Fruit fly (Drosophila melanogaster): ENCODE measurements around the gene Nmd3.
A peak's percentile ranks its signal among the peaks of the same experiment; 100 is the strongest.

The Nmd3 gene

DNA sequence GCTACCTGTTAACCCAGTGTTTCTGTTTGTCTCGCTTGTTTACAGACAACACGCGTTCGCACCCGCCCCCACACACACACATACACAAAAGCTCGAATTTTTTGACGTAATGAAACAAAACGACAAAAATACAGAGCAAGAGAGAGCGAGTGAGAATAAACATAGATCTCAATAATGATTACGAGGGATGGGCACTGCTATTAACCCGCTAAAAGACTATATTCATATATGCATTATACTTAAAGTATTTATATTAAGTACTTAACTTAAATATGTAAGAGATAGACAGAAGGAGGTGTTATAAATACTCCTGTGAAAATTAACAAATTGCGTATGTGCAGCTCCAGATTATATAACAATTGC is 42.6 kb downstream of the Nmd3 start (continued):
- TF ChIP-seq nau (GFP tag; optimal IDR thresholded peaks at IDR 0.05) (peak; percentile 62), fd3F (GFP tag; optimal IDR thresholded peaks at IDR 0.05) (peak; percentile 25), ase (GFP tag; IDR thresholded peaks at IDR 0.05) (no peak; the same call in 2 of the 3 replicates), dpn (GFP tag; optimal IDR thresholded peaks at IDR 0.05) (peak in 1 of 2 experiments; percentile 11), cas (GFP tag; IDR thresholded peaks at IDR 0.05) (no peak), CG7271 (tag; optimal IDR thresholded peaks at IDR 0.05) (no peak), Oli (tag; optimal IDR thresholded peaks at IDR 0.05) (peak; percentile 45), CG15601 (tag; optimal IDR thresholded peaks at IDR 0.05) (peak; percentile 20), CG6272 (GFP tag; IDR thresholded peaks at IDR 0.05) (no peak), CG11085 (GFP tag; IDR thresholded peaks at IDR 0.05) (0 out of 2 replicates have a peak, but pooled peaks have one; percentile 15), CG10431 (GFP tag; optimal IDR thresholded peaks at IDR 0.05) (peak; percentile 56), dati (GFP tag; IDR thresholded peaks at IDR 0.05) (no peak), HHEX (GFP tag; optimal IDR thresholded peaks at IDR 0.05) (peak; percentile 57), CG18476 (GFP tag; optimal IDR thresholded peaks at IDR 0.05) (no peak), Sry-β (GFP tag; optimal IDR thresholded peaks at IDR 0.05) (no peak), chm (GFP tag; IDR thresholded peaks at IDR 0.05) (peak; percentile 75; the same call in 1 of the 2 replicates), MBD-R2 (GFP tag; IDR thresholded peaks at IDR 0.05) (peak; percentile 16; the same call in 1 of the 2 replicates), ems (GFP tag; optimal IDR thresholded peaks at IDR 0.05) (no peak), CHES-1-like (GFP tag; optimal IDR thresholded peaks at IDR 0.05) (peak; percentile 29), CG30020 (tag; optimal IDR thresholded peaks at IDR 0.05) (no peak), CG11723 (GFP tag; optimal IDR thresholded peaks at IDR 0.05) (peak; percentile 48), Ets97D (GFP tag; optimal IDR thresholded peaks at IDR 0.05) (no peak), pita (GFP tag; optimal IDR thresholded peaks at IDR 0.05) (no peak), CG10654 (GFP tag; optimal IDR thresholded peaks at IDR 0.05) (peak; percentile 25), PHDP (tag; optimal IDR thresholded peaks at IDR 0.05) (peak; percentile 54), CG15269 (tag; optimal IDR thresholded peaks at IDR 0.05) (peak; percentile 62), CG8478 (optimal IDR thresholded peaks at IDR 0.05) (no peak), rib (GFP tag; IDR thresholded peaks at IDR 0.05) (no peak), CoRest (tag; optimal IDR thresholded peaks at IDR 0.05) (peak; percentile 50), Elba2 (GFP tag; optimal IDR thresholded peaks at IDR 0.05) (no peak), CG5180 (GFP tag; optimal IDR thresholded peaks at IDR 0.05) (peak; percentile 30), Hr78 (GFP tag; optimal IDR thresholded peaks at IDR 0.05) (peak in 1 of 2 experiments; percentile 15), Doc3 (GFP tag; IDR thresholded peaks at IDR 0.05; ENCODE audit: partially characterized antibody) (no peak), CG1602 (GFP tag; optimal IDR thresholded peaks at IDR 0.05) (no peak), btn (GFP tag; optimal IDR thresholded peaks at IDR 0.05) (no peak), CG2129 (GFP tag; IDR thresholded peaks at IDR 0.05; ENCODE audit: partially characterized antibody) (no peak), jigr1 (GFP tag; IDR thresholded peaks at IDR 0.05) (no peak), TFAM (GFP tag; optimal IDR thresholded peaks at IDR 0.05) (no peak), Hr39 (optimal IDR thresholded peaks at IDR 0.05) (no peak), Sin3A (optimal IDR thresholded peaks at IDR 0.05) (no peak)

DNA sequence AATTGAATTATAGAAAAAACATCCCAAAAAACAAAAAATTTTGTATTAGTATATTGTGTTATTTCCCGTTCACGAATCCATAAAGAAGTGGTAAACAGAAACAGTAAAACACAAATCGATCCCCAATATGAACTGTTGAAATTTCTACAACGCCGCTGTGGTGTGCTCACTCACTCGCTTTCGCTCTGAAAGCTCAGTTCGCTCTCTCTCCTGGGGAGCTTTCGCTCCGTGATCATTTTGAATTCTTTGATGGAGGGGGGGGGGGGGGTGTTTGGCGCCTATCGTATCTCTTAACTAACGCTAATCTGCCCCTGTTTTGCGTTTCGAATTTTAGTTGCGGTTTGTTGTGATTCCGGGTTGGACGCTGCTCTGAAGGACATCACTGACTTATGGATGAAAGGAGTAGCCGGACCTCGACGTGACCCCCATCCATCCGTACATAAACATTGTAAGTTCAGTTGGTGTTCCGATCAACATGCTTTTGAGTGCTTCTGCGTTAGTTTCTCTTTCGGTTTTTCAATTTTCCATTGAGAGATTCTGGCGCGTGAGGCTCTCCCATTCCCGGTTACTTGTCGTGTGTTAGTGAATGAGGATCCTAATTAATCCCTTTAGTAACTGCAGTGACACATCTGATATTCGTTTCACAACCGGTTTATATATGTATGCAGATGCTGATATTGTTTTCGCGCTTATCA is 43.2 kb downstream of the Nmd3 start, which contains the start of gene D2hgdh:
Gene D2hgdh (plus strand): TSS at position 331 of the 695 bp plus-strand sequence.
- TF ChIP-seq CG9932 (GFP tag; IDR thresholded peaks at IDR 0.05) (peak; percentile 43), Nf-YC (tag; optimal IDR thresholded peaks at IDR 0.05) (no peak), CG31365 (tag; optimal IDR thresholded peaks at IDR 0.05) (no peak), Oaz (GFP tag; IDR thresholded peaks at IDR 0.05) (no peak), CG6254 (GFP tag; optimal IDR thresholded peaks at IDR 0.05) (no peak), D19B (GFP tag; optimal IDR thresholded peaks at IDR 0.05) (peak; percentile 28), CG5953 (GFP tag; IDR thresholded peaks at IDR 0.05) (no peak), mirr (GFP tag; optimal IDR thresholded peaks at IDR 0.05) (no peak), CG9609 (GFP tag; optimal IDR thresholded peaks at IDR 0.05) (no peak), CG30403 (GFP tag; optimal IDR thresholded peaks at IDR 0.05) (peak; percentile 4), sima (GFP tag; optimal IDR thresholded peaks at IDR 0.05) (no peak), ase (GFP tag; IDR thresholded peaks at IDR 0.05) (no peak), run (tag; optimal IDR thresholded peaks at IDR 0.05) (peak; percentile 9), Scr (GFP tag; IDR thresholded peaks at IDR 0.05; ENCODE audit: partially characterized antibody) (no peak)

All from whole organism, embryonic.